Worm (Caenorhabditis elegans) whole organism, L3 larva: ENCODE results near the gene str-220.

ENCODE experiments used
- R02D3.7 ChIP-seq: fragments of 150-350 bp; optimal IDR thresholded peaks from 2 replicates; lab custom pipeline; 2014; ENCODE audit warnings: missing biosample characterization, missing genetic modification characterization
- aly-2 ChIP-seq: fragments of 150-350 bp; optimal IDR thresholded peaks from 2 replicates; lab custom pipeline; 2014; ENCODE audit warnings: missing biosample characterization, missing genetic modification characterization
- ama-1 ChIP-seq: fragments of 150-350 bp; optimal IDR thresholded peaks from 2 replicates; lab custom pipeline; 2018
- ceh-16 ChIP-seq: sonication (generic microtip); optimal IDR thresholded peaks from 2 replicates; lab custom pipeline; 2017; ENCODE audit warnings: missing biosample characterization, missing genetic modification characterization
- ceh-9 ChIP-seq: sonication (generic microtip); optimal IDR thresholded peaks from 2 replicates; lab custom pipeline; 2018; ENCODE audit warnings: missing biosample characterization, missing genetic modification characterization
- daf-12 ChIP-seq: fragments of 150-350 bp; optimal IDR thresholded peaks from 2 replicates; lab custom pipeline; 2014; ENCODE audit warnings: missing biosample characterization, missing genetic modification reagents, missing genetic modification characterization
- egl-5 ChIP-seq: fragments of 150-350 bp; optimal IDR thresholded peaks from 2 replicates; lab custom pipeline; 2017; ENCODE audit warnings: missing biosample characterization, missing genetic modification reagents, missing genetic modification characterization, inconsistent platforms
- elt-1 ChIP-seq: fragments of 150-350 bp; optimal IDR thresholded peaks from 2 replicates; lab custom pipeline; 2014; ENCODE audit warnings: missing biosample characterization, missing genetic modification characterization
- elt-2 ChIP-seq: sonication (generic microtip); optimal IDR thresholded peaks from 2 replicates; lab custom pipeline; 2016; ENCODE audit warnings: missing genetic modification reagents, mild to moderate bottlenecking, missing genetic modification characterization, missing compliant biosample characterization
- eor-1 ChIP-seq, 2 experiments: fragments of 150-350 bp; optimal IDR thresholded peaks; 2 replicates each; lab custom pipeline; 2014 to 2018; ENCODE audit warnings: missing biosample characterization in 2 of 2, missing genetic modification characterization in 2 of 2
- fkh-10 ChIP-seq: sonication (generic microtip); optimal IDR thresholded peaks from 2 replicates; lab custom pipeline; 2017; ENCODE audit warnings: missing biosample characterization, missing genetic modification reagents, missing genetic modification characterization
- lin-15B ChIP-seq: fragments of 150-350 bp; optimal IDR thresholded peaks from 2 replicates; lab custom pipeline; 2014; ENCODE audit warnings: missing biosample characterization, missing genetic modification characterization
- lin-39 ChIP-seq: fragments of 150-350 bp; optimal IDR thresholded peaks from 2 replicates; lab custom pipeline; 2018; ENCODE audit warnings: missing biosample characterization, missing genetic modification reagents, missing genetic modification characterization
- lsy-12 ChIP-seq: sonication (generic microtip); optimal IDR thresholded peaks from 2 replicates; lab custom pipeline; 2016; ENCODE audit warnings: mild to moderate bottlenecking, missing genetic modification characterization, missing compliant biosample characterization
- mdl-1 ChIP-seq: fragments of 150-350 bp; optimal IDR thresholded peaks from 2 replicates; lab custom pipeline; 2014; ENCODE audit warnings: missing biosample characterization, missing genetic modification characterization
- mml-1 ChIP-seq: fragments of 150-350 bp; sonication (generic microtip); optimal IDR thresholded peaks from 3 replicates; lab custom pipeline; 2014; ENCODE audit warnings: missing biosample characterization, missing genetic modification characterization
- nfya-1 ChIP-seq: sonication (generic microtip); optimal IDR thresholded peaks from 2 replicates; lab custom pipeline; 2017; ENCODE audit warnings: missing genetic modification characterization, mild to moderate bottlenecking, missing compliant biosample characterization, antibody characterized with exemption, moderate library complexity; ENCODE audit not compliant: insufficient read depth
- nhr-23 ChIP-seq: fragments of 150-350 bp; optimal IDR thresholded peaks from 2 replicates; lab custom pipeline; 2014; ENCODE audit warnings: missing biosample characterization, missing genetic modification reagents, missing genetic modification characterization
- nhr-237 ChIP-seq: fragments of 150-350 bp; optimal IDR thresholded peaks from 2 replicates; lab custom pipeline; 2014; ENCODE audit warnings: missing biosample characterization, missing genetic modification characterization
- nhr-25 ChIP-seq: sonication (generic microtip); optimal IDR thresholded peaks from 2 replicates; lab custom pipeline; 2017; ENCODE audit warnings: missing biosample characterization, missing genetic modification characterization
- nhr-28 ChIP-seq: fragments of 150-350 bp; optimal IDR thresholded peaks from 2 replicates; lab custom pipeline; 2014; ENCODE audit warnings: missing biosample characterization, missing genetic modification characterization
- nhr-67 ChIP-seq: fragments of 150-350 bp; optimal IDR thresholded peaks from 2 replicates; lab custom pipeline; 2014; ENCODE audit warnings: missing biosample characterization, missing genetic modification characterization
- pqm-1 ChIP-seq: fragments of 150-350 bp; optimal IDR thresholded peaks from 2 replicates; lab custom pipeline; 2017; ENCODE audit warnings: missing biosample characterization, missing genetic modification characterization, inconsistent platforms
- sea-2 ChIP-seq: fragments of 150-350 bp; sonication (generic microtip); optimal IDR thresholded peaks from 4 replicates; lab custom pipeline; 2014; ENCODE audit warnings: missing biosample characterization, missing genetic modification reagents, missing genetic modification characterization
- tbx-2 ChIP-seq: sonication (generic microtip); optimal IDR thresholded peaks from 2 replicates; lab custom pipeline; 2016; ENCODE audit warnings: mild to moderate bottlenecking, missing genetic modification characterization, missing compliant biosample characterization
- unc-39 ChIP-seq: sonication (generic microtip); optimal IDR thresholded peaks from 4 replicates; lab custom pipeline; 2017; ENCODE audit warnings: missing biosample characterization, missing genetic modification characterization
- unc-62 ChIP-seq: fragments of 150-350 bp; sonication (generic microtip); optimal IDR thresholded peaks from 4 replicates; lab custom pipeline; 2014; ENCODE audit warnings: missing biosample characterization, missing genetic modification reagents, missing genetic modification characterization
- zag-1 ChIP-seq: fragments of 150-350 bp; optimal IDR thresholded peaks from 2 replicates; lab custom pipeline; 2014; ENCODE audit warnings: missing biosample characterization, missing genetic modification characterization
- ztf-11 ChIP-seq: fragments of 150-350 bp; optimal IDR thresholded peaks from 2 replicates; lab custom pipeline; 2014; ENCODE audit warnings: missing biosample characterization, missing genetic modification characterization

The str-220 gene

DNA sequence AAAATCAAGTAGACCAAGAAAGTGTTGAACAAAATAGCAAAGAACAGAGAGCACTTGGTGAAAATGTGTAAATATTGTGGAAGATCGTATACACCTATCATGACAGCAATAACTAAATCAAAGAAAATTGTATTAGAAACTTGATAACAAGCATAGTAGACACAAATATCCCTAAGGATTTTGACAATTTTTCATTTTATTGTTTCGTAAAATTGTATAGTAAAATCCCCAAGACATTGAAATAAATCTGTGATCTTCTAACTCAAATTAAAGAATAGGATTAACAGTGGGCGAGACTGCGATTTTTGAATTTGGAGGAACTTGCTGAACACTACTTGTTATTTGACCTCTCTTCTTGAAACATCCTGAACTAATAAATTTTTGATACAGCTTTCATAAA, at the start of gene str-220:
Gene str-220, minus strand, starts transcription at position 101 of the 400 bp plus-strand sequence.
- TF ChIP-seq mdl-1 (tag; lab: Kevin White, UChicago), result no peak
- TF ChIP-seq nhr-25 (tag; lab: Kevin White, UChicago), result no peak
- no peak for TF ChIP-seq eor-1 (tag; optimal IDR thresholded peaks at IDR 0.05; lab: Kevin White, UChicago)
- TF ChIP-seq elt-2 (tag; lab: Kevin White, UChicago), result no peak
- no peak for TF ChIP-seq ztf-11 (tag; lab: Kevin White, UChicago)
- no peak for TF ChIP-seq sea-2 (GFP tag; lab: Kevin White, UChicago)
- TF ChIP-seq unc-39 (tag; lab: Kevin White, UChicago), result no peak
- no peak for TF ChIP-seq egl-5 (tag; lab: Kevin White, UChicago)
- no peak for TF ChIP-seq nhr-237 (tag; lab: Kevin White, UChicago)

DNA sequence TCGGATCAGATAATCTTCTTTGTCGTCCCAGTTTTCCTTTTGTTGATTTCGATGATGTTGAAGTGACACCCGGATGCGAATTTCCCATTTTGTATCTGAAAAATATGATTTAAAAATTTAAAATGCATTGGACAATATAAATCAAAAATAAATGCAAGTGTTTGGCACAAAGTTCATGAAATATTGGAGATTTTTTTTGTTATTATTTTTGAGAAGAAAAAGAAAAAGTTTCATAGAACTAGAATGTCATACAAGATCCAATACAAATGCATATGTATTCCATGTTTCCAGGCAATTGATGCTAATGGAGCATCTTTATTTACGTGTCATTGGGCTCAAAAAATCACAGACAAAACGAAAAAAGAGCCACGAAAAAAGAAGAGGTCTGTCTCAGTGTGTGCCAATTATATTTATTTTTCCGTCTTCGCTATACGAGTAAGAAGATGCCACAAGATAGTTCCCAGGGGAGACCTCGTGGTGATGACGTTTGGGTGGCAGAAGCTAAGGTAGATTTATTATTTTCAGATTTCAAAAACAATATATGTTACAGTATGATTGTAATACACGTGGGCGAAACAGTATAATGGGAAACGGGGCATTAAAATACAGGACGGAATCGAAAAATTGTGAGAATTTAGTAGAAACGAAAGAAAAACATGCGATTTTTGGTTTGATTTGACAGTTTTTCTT, 48.4 kb upstream of the str-220 start, which contains the start of the genes glb-23 and R13A1.1:
Gene glb-23, minus strand, starts transcription at position 101 of the 690 bp plus-strand sequence.
Gene R13A1.1, plus strand, starts transcription at position 640 of the 690 bp plus-strand sequence.
- TF ChIP-seq ceh-9 (no peak), zag-1 (no peak), elt-1 (tag; lab: Kevin White, UChicago) (no peak), R02D3.7 (tag; lab: Kevin White, UChicago) (no peak), aly-2 (no peak), nhr-23 (tag; lab: Kevin White, UChicago) (no peak), nhr-237 (tag; lab: Kevin White, UChicago) (no peak)

- no peak for TF ChIP-seq zag-1
- TF ChIP-seq egl-5 (tag; lab: Kevin White, UChicago), result no peak
- no peak for TF ChIP-seq fkh-10 (GFP tag; lab: Kevin White, UChicago)
Measured at ce11 chrIV:7216210-7216609, 45.1 kb upstream of the str-220 start.

- TF ChIP-seq daf-12 (tag; lab: Kevin White, UChicago), result no peak
- TF ChIP-seq pqm-1 (tag; lab: Kevin White, UChicago), result peak; percentile 27
- no peak for TF ChIP-seq ceh-9
- TF ChIP-seq ama-1 (lab: Kevin White, UChicago), result no peak
- no peak for TF ChIP-seq R02D3.7 (tag; lab: Kevin White, UChicago)
- no peak for TF ChIP-seq lin-39 (tag; lab: Kevin White, UChicago)
- TF ChIP-seq mml-1 (tag; lab: Kevin White, UChicago), result no peak
- peak; percentile 62 for TF ChIP-seq elt-2 (tag; lab: Kevin White, UChicago)
- TF ChIP-seq lsy-12 (tag; lab: Kevin White, UChicago), result no peak
- TF ChIP-seq nhr-28 (tag; lab: Kevin White, UChicago), result no peak
- no peak for TF ChIP-seq egl-5 (tag; lab: Kevin White, UChicago)
- no peak for TF ChIP-seq ceh-16 (tag; lab: Kevin White, UChicago)
- no peak for TF ChIP-seq nfya-1 (tag; lab: Kevin White, UChicago)
- TF ChIP-seq ztf-11 (tag; lab: Kevin White, UChicago), result no peak
- TF ChIP-seq mdl-1 (tag; lab: Kevin White, UChicago), result no peak
- TF ChIP-seq, all 47 proteins: peak for 2
Measured at ce11 chrIV:7212769-7213168, 41.6 kb upstream of the str-220 start.

DNA sequence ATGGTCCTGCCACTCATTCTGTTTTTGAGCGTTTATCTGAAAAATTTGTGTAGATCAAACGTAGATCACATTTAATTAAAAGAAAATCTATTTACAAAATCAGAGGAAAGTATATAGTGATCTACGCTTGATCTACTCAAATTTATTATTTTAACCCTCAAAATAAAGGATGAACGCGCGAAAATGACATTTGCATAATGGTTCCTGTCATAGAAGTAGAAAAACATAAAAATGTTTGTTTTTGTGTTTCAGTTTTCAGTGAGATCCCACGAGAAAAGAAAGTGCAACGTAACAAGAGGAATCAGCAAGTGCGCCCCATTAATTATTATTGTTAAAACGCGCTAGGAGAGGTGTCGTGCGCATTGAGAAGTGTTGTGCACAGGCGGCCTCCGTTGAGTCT, 40.2 kb upstream of the str-220 start:
- TF ChIP-seq ztf-11 (tag; lab: Kevin White, UChicago) (no peak), lin-15B (tag; lab: Kevin White, UChicago) (no peak), elt-2 (tag; lab: Kevin White, UChicago) (no peak)

- TF ChIP-seq unc-62 (GFP tag; lab: Kevin White, UChicago) (no peak), ztf-11 (tag; lab: Kevin White, UChicago) (no peak), mml-1 (tag; lab: Kevin White, UChicago) (no peak), nhr-67 (no peak), aly-2 (no peak), mdl-1 (tag; lab: Kevin White, UChicago) (no peak), tbx-2 (no peak)
- TF ChIP-seq, all 47 proteins: peak for 0
Measured at ce11 chrIV:7208961-7209360, 37.8 kb upstream of the str-220 start.
